Fruit fly (Drosophila melanogaster) whole organism, wandering third instar larva: ENCODE measurements around the gene CG3473.

Source experiments
- Abd-B ChIP-seq: fragments of >200 bp; optimal IDR thresholded peaks from 2 replicates; lab custom pipeline; 2017; ENCODE audit warnings: missing biosample characterization, missing genetic modification characterization
- CG32264 ChIP-seq: fragments of 200-800 bp; sonication (Bioruptor generic); optimal IDR thresholded peaks from 2 replicates; lab custom pipeline; 2016; ENCODE audit warnings: missing biosample characterization, missing genetic modification characterization
- CG9705 ChIP-seq: fragments of 200-800 bp; sonication (Bioruptor generic); optimal IDR thresholded peaks from 2 replicates; lab custom pipeline; 2018; ENCODE audit warnings: missing biosample characterization, mild to moderate bottlenecking, missing genetic modification characterization
- CrebA ChIP-seq: fragments of 200-800 bp; sonication (Bioruptor generic); optimal IDR thresholded peaks from 2 replicates; lab custom pipeline; 2016; ENCODE audit warnings: missing biosample characterization, mild to moderate bottlenecking, missing genetic modification characterization, borderline replicate concordance
- Dfd ChIP-seq: fragments of >200 bp; optimal IDR thresholded peaks from 2 replicates; lab custom pipeline; 2017; ENCODE audit warnings: missing biosample characterization, missing genetic modification characterization
- Dif ChIP-seq: fragments of 200-275, 200-300 bp; sonication (Bioruptor generic); optimal IDR thresholded peaks from 2 replicates; lab custom pipeline; 2018; ENCODE audit warnings: missing biosample characterization, missing genetic modification characterization; ENCODE audit not compliant: partially characterized antibody
- GATAd ChIP-seq: sonication (Bioruptor generic); optimal IDR thresholded peaks from 2 replicates; lab custom pipeline; 2016; ENCODE audit warnings: missing biosample characterization, missing genetic modification characterization
- HLH106 ChIP-seq: fragments of 200-800 bp; optimal IDR thresholded peaks from 3 replicates; lab custom pipeline; 2019; ENCODE audit warnings: missing biosample characterization, mild to moderate bottlenecking, missing genetic modification characterization, moderate library complexity
- Hnf4 ChIP-seq: fragments of 200-800 bp; sonication (Bioruptor generic); optimal IDR thresholded peaks from 2 replicates; lab custom pipeline; 2016; ENCODE audit warnings: missing biosample characterization, mild to moderate bottlenecking, missing genetic modification characterization
- Hr78 ChIP-seq: fragments of >200 bp; optimal IDR thresholded peaks from 2 replicates; lab custom pipeline; 2017; ENCODE audit warnings: missing biosample characterization, missing genetic modification characterization
- Hr83 ChIP-seq: fragments of 200-300 bp; sonication (Bioruptor generic); optimal IDR thresholded peaks from 2 replicates; lab custom pipeline; 2016; ENCODE audit warnings: missing biosample characterization, mild to moderate bottlenecking, missing genetic modification characterization, moderate library complexity; ENCODE audit not compliant: poor library complexity, severe bottlenecking
- Jra ChIP-seq: sonication (Bioruptor generic); optimal IDR thresholded peaks from 2 replicates; lab custom pipeline; 2016; ENCODE audit warnings: missing biosample characterization, missing genetic modification characterization
- Mio ChIP-seq: sonication (Bioruptor generic); optimal IDR thresholded peaks from 2 replicates; lab custom pipeline; 2016; ENCODE audit warnings: missing biosample characterization, missing genetic modification characterization
- Myc ChIP-seq: fragments of >200 bp; optimal IDR thresholded peaks from 2 replicates; lab custom pipeline; 2017
- N ChIP-seq: fragments of >200 bp; optimal IDR thresholded peaks from 2 replicates; lab custom pipeline; 2018; ENCODE audit warnings: missing biosample characterization, missing external identifiers, missing genetic modification characterization
- OdsH ChIP-seq: fragments of 200-800 bp; sonication (Bioruptor generic); optimal IDR thresholded peaks from 2 replicates; lab custom pipeline; 2016; ENCODE audit warnings: missing biosample characterization, mild to moderate bottlenecking, missing genetic modification characterization
- Rel ChIP-seq, 2 experiments: fragments of 200-800 bp; sonication (Bioruptor generic) in 1 of 2; optimal IDR thresholded peaks; 2 replicates in 1 of 2; 3 replicates in 1 of 2; lab custom pipeline; 2016 to 2019; ENCODE audit warnings: mild to moderate bottlenecking in 2 of 2, missing biosample characterization in 2 of 2, missing genetic modification characterization in 2 of 2, moderate library complexity in 1 of 2
- Sp1 ChIP-seq: fragments of 200-800 bp; sonication (Bioruptor generic); optimal IDR thresholded peaks from 3 replicates; lab custom pipeline; 2019; ENCODE audit warnings: missing biosample characterization, mild to moderate bottlenecking, missing genetic modification characterization, moderate library complexity
- Vsx2 ChIP-seq: fragments of 200-300, 225-300 bp; sonication (Bioruptor generic); optimal IDR thresholded peaks from 2 replicates; lab custom pipeline; 2018; ENCODE audit warnings: missing biosample characterization, missing genetic modification characterization; ENCODE audit not compliant: partially characterized antibody
- br ChIP-seq: fragments of 200-800 bp; sonication (Bioruptor generic); optimal IDR thresholded peaks from 2 replicates; lab custom pipeline; 2016; ENCODE audit warnings: missing biosample characterization, missing genetic modification characterization
- brk ChIP-seq: fragments of 200-800 bp; sonication (Bioruptor generic); optimal IDR thresholded peaks from 2 replicates; lab custom pipeline; 2016; ENCODE audit warnings: missing biosample characterization, mild to moderate bottlenecking, missing genetic modification characterization
- dl ChIP-seq, 2 experiments: fragments of 175-275, 200-275 bp in 1 of 2; fragments of 200-275 bp in 1 of 2; sonication (Bioruptor generic); optimal IDR thresholded peaks; lab custom pipeline; 2018; ENCODE audit warnings: mild to moderate bottlenecking in 2 of 2, missing biosample characterization in 2 of 2, missing genetic modification characterization in 2 of 2, moderate library complexity in 2 of 2; ENCODE audit not compliant: partially characterized antibody in 2 of 2, insufficient read depth in 1 of 2
- dmrt93B ChIP-seq: fragments of 200-800 bp; sonication (Bioruptor generic); optimal IDR thresholded peaks from 2 replicates; lab custom pipeline; 2018; ENCODE audit warnings: missing biosample characterization, mild to moderate bottlenecking, missing genetic modification characterization
- dsf ChIP-seq: sonication (Bioruptor generic); optimal IDR thresholded peaks from 2 replicates; lab custom pipeline; 2016; ENCODE audit warnings: missing biosample characterization, missing genetic modification characterization, borderline replicate concordance
- ey ChIP-seq: fragments of 200-800 bp; sonication (Bioruptor generic); optimal IDR thresholded peaks from 2 replicates; lab custom pipeline; 2016; ENCODE audit warnings: missing biosample characterization, missing genetic modification characterization
- foxo ChIP-seq, 2 experiments: fragments of 200-800 bp; sonication (Bioruptor generic); optimal IDR thresholded peaks; 2 replicates in 1 of 2; 3 replicates in 1 of 2; lab custom pipeline; 2016 to 2017; ENCODE audit warnings: missing biosample characterization in 2 of 2, missing genetic modification characterization in 2 of 2
- fru ChIP-seq: fragments of 200-800 bp; sonication (Bioruptor generic); optimal IDR thresholded peaks from 3 replicates; lab custom pipeline; 2016; ENCODE audit warnings: missing biosample characterization, mild to moderate bottlenecking, missing genetic modification characterization
- h ChIP-seq: fragments of 200-800 bp; sonication (Bioruptor generic); optimal IDR thresholded peaks from 3 replicates; lab custom pipeline; 2016; ENCODE audit warnings: missing biosample characterization, mild to moderate bottlenecking, missing genetic modification characterization
- jim ChIP-seq: fragments of 175-275, 200-325 bp; sonication (Bioruptor generic); optimal IDR thresholded peaks from 2 replicates; lab custom pipeline; 2016; ENCODE audit warnings: missing biosample characterization, mild to moderate bottlenecking, missing genetic modification characterization
- lola ChIP-seq: fragments of >200 bp; optimal IDR thresholded peaks from 2 replicates; lab custom pipeline; 2017; ENCODE audit warnings: missing biosample characterization, missing genetic modification characterization
- pan ChIP-seq: fragments of >200 bp; optimal IDR thresholded peaks from 2 replicates; lab custom pipeline; 2017
- psq ChIP-seq: fragments of 200-800 bp; sonication (Bioruptor generic); optimal IDR thresholded peaks from 3 replicates; lab custom pipeline; 2017; ENCODE audit warnings: missing biosample characterization, mild to moderate bottlenecking, missing genetic modification characterization, moderate library complexity
- rgr ChIP-seq: fragments of 200-800 bp; sonication (Bioruptor generic); optimal IDR thresholded peaks from 3 replicates; lab custom pipeline; 2016; ENCODE audit warnings: missing biosample characterization, mild to moderate bottlenecking, missing genetic modification characterization
- sage ChIP-seq: fragments of 200-800 bp; sonication (Bioruptor generic); optimal IDR thresholded peaks from 2 replicates; lab custom pipeline; 2016; ENCODE audit warnings: missing biosample characterization, mild to moderate bottlenecking, missing genetic modification characterization
- sv ChIP-seq: fragments of 200-800 bp; sonication (Bioruptor generic); optimal IDR thresholded peaks from 3 replicates; lab custom pipeline; 2016; ENCODE audit warnings: missing biosample characterization, missing genetic modification characterization
- tai ChIP-seq: sonication (Bioruptor generic); optimal IDR thresholded peaks from 2 replicates; lab custom pipeline; 2016; ENCODE audit warnings: missing biosample characterization, missing genetic modification characterization
- usp ChIP-seq: fragments of >200 bp; optimal IDR thresholded peaks from 2 replicates; lab custom pipeline; 2017; ENCODE audit warnings: missing biosample characterization, missing genetic modification characterization
- woc ChIP-seq: sonication (Bioruptor generic); optimal IDR thresholded peaks from 2 replicates; lab custom pipeline; 2016; ENCODE audit warnings: missing biosample characterization, mild to moderate bottlenecking, missing genetic modification characterization

The CG3473 gene

dm6 chr2L:14552819-14553218 lies 10.7 kb downstream of the CG3473 start:
- TF ChIP-seq Rel (GFP tag; optimal IDR thresholded peaks at IDR 0.05; lab: Kevin White, UChicago) (no peak), Rel (tag; optimal IDR thresholded peaks at IDR 0.05; lab: Kevin White, UChicago) (peak; percentile 92), Hnf4 (GFP tag; lab: Kevin White, UChicago) (no peak), ey (GFP tag; lab: Kevin White, UChicago) (peak; percentile 9), psq (GFP tag; lab: Kevin White, UChicago) (no peak), Vsx2 (GFP tag; lab: Kevin White, UChicago) (no peak), br (GFP tag; lab: Kevin White, UChicago) (no peak), fru (GFP tag; lab: Kevin White, UChicago) (peak; percentile 54)

- TF ChIP-seq brk, result peak; percentile 89
- TF ChIP-seq Hnf4 (GFP tag; lab: Kevin White, UChicago), result peak; percentile 94
- peak; percentile 95 for TF ChIP-seq h (GFP tag; lab: Kevin White, UChicago)
- TF ChIP-seq Hr83, result no peak
- no peak for TF ChIP-seq jim
- TF ChIP-seq dsf (GFP tag; lab: Kevin White, UChicago), result peak; percentile 69
- no peak for TF ChIP-seq pan (lab: Kevin White, UChicago)
- TF ChIP-seq CrebA (GFP tag; lab: Kevin White, UChicago), result peak; percentile 42
- peak; percentile 88 for TF ChIP-seq Jra (GFP tag; lab: Kevin White, UChicago)
- peak; percentile 27 to 86 for TF ChIP-seq foxo (GFP tag; optimal IDR thresholded peaks at IDR 0.05; lab: Kevin White, UChicago)
- TF ChIP-seq Hr78 (GFP tag; lab: Kevin White, UChicago), result no peak
- TF ChIP-seq ey (GFP tag; lab: Kevin White, UChicago), result peak; percentile 93
- TF ChIP-seq CG9705 (GFP tag; lab: Kevin White, UChicago), result peak; percentile 88
- no peak for TF ChIP-seq Myc
- peak; percentile 86 for TF ChIP-seq psq (GFP tag; lab: Kevin White, UChicago)
- TF ChIP-seq N, result no peak
- TF ChIP-seq HLH106, result peak; percentile 94
- TF ChIP-seq Dfd (GFP tag; lab: Kevin White, UChicago), result no peak
- peak; percentile 90 for TF ChIP-seq Rel (GFP tag; optimal IDR thresholded peaks at IDR 0.05; lab: Kevin White, UChicago)
- peak; percentile 60 for TF ChIP-seq Rel (tag; optimal IDR thresholded peaks at IDR 0.05; lab: Kevin White, UChicago)
- peak; percentile 95 for TF ChIP-seq fru (GFP tag; lab: Kevin White, UChicago)
- peak; percentile 65 for TF ChIP-seq Mio (GFP tag; lab: Kevin White, UChicago)
- peak; percentile 22 for TF ChIP-seq sv (GFP tag; lab: Kevin White, UChicago)
- TF ChIP-seq Vsx2 (GFP tag; lab: Kevin White, UChicago), result no peak
- peak; percentile 84 for TF ChIP-seq dmrt93B (GFP tag; lab: Kevin White, UChicago)
- TF ChIP-seq br (GFP tag; lab: Kevin White, UChicago), result peak; percentile 94
- TF ChIP-seq tai, result peak; percentile 86
- TF ChIP-seq lola (GFP tag; lab: Kevin White, UChicago), result no peak
- peak; percentile 90 for TF ChIP-seq woc (GFP tag; lab: Kevin White, UChicago)
- TF ChIP-seq dl (GFP tag; optimal IDR thresholded peaks at IDR 0.05; lab: Kevin White, UChicago; ENCODE audit: insufficient read depth in 1 of 2, partially characterized antibody in 2 of 2), result no peak
- no peak for TF ChIP-seq usp (GFP tag; lab: Kevin White, UChicago)
- no peak for TF ChIP-seq Dif
- peak; percentile 93 for TF ChIP-seq rgr (GFP tag; lab: Kevin White, UChicago)
- no peak for TF ChIP-seq Abd-B (GFP tag; lab: Kevin White, UChicago)
- TF ChIP-seq CG32264 (GFP tag; lab: Kevin White, UChicago), result peak; percentile 91
- peak; percentile 92 for TF ChIP-seq OdsH (GFP tag; lab: Kevin White, UChicago)
- TF ChIP-seq sage, result peak; percentile 92
- TF ChIP-seq GATAd, result peak; percentile 29
- TF ChIP-seq Sp1 (GFP tag; lab: Kevin White, UChicago), result peak; percentile 93
Measured at dm6 chr2L:14552141-14552748, 11.3 kb downstream of the CG3473 start.
